Worm (Caenorhabditis elegans): ENCODE measurements around the gene Y42H9B.3.

Gene Y42H9B.3

DNA sequence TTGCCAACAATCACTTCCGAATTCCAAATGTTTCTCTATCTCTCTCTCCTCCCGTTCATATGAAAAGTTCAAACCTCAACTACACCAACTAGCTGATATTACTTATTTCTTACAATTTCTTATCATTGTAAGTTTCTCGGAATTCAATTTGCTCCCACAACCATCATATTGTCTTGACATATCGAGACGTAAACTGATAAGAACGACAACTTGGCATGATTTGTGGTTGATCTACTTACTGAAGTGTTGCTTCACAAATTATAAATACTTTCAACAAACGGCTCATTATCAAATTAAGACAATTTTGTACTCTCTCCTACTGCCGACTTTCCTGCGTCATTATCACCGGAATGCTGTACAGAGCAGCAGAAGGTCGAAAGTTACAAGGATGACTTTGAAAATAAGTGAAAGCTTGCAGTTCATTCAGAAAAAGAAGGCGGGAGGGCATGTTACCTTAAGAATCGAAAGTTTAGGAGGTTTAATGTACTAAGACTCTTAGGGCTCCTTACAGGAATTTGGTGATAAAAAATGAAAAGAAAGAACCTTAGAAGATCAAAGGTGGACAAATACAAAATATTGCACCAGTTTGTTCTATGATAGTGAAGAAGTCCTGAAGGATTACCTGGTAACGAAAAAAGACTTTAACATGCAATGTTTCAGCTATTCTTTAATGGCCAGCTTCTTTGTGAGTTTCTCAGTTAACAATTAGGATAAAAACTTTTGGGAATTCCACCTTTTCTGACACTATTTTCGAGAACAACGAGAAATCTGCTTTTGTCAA, 20.1 kb upstream of the Y42H9B.3 start:
- peak; percentile 69 for TF ChIP-seq elt-2 (tag; optimal IDR thresholded peaks at IDR 0.05)
- no peak for TF ChIP-seq hlh-13 (GFP tag; optimal IDR thresholded peaks at IDR 0.05)
- no peak for TF ChIP-seq K09A11.1 (tag; optimal IDR thresholded peaks at IDR 0.05; ENCODE audit: insufficient read depth)
- TF ChIP-seq tbx-7 (tag; optimal IDR thresholded peaks at IDR 0.05) = no peak
- TF ChIP-seq ceh-45 (GFP tag; IDR thresholded peaks at IDR 0.05) = no peak

DNA sequence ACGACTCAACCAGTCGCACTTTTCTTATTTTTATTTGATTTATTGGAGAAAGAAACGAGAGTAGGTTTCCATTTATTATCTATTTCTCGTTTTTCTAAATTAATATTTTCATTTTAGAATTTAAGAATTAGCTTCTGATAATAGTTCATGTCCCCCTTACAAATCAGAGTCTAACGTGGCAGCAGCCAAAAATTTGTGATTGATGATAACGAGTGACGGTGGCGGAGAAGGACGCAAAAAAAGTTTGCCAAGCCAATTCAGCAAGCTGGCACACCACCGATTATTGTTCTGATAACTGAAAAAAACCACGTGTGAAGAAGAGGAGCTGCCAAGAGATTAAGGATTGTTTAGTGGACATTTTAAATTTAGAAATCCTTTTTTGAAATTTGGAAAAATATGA, 17.9 kb upstream of the Y42H9B.3 start:
- TF ChIP-seq ceh-34 (tag; optimal IDR thresholded peaks at IDR 0.05) (no peak), pha-4 (tag; optimal IDR thresholded peaks at IDR 0.05) (no peak), ztf-16 (tag; optimal IDR thresholded peaks at IDR 0.05) (no peak), ceh-48 (tag; optimal IDR thresholded peaks at IDR 0.05) (no peak), hlh-6 (tag; optimal IDR thresholded peaks at IDR 0.05) (no peak), elt-2 (tag; optimal IDR thresholded peaks at IDR 0.05) (no peak), sox-2 (GFP tag; IDR thresholded peaks at IDR 0.05) (no peak)

DNA sequence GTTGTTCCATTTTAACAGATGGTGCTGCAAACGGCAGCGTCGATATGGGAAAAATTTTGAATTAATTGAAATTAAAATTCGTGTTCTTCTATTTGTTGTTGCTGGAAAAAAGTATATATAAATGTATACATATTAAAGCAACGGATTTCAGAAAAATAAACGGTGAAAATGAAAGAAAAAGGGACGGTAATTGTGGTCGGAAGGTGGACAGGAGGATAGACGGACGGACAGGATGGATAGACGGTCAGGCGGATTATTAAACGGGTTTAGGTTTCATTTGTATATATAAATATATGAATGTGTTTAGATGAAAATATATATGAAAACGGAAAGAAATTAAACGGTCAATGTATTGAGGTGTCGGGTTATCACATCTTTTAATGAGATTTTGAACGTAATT, 17.2 kb upstream of the Y42H9B.3 start, which contains the start of gene nhr-31:
Gene nhr-31 (minus strand): TSS at position 101 of the 400 bp plus-strand sequence.
- TF ChIP-seq ceh-9 (tag; optimal IDR thresholded peaks at IDR 0.05) = no peak
- no peak for TF ChIP-seq ceh-18 (tag; optimal IDR thresholded peaks at IDR 0.05)
- TF ChIP-seq nfya-1 (tag; optimal IDR thresholded peaks at IDR 0.05) = no peak
- TF ChIP-seq Y22D7AL.16 (tag; optimal IDR thresholded peaks at IDR 0.05) = no peak
- TF ChIP-seq unc-55 (GFP tag; optimal IDR thresholded peaks at IDR 0.05) = no peak
- no peak for TF ChIP-seq hlh-30 (tag; optimal IDR thresholded peaks at IDR 0.05; ENCODE audit: insufficient read depth)
- TF ChIP-seq C38D4.7 (GFP tag; optimal IDR thresholded peaks at IDR 0.05) = no peak
- TF ChIP-seq madf-2 (tag; optimal IDR thresholded peaks at IDR 0.05) = no peak
- no peak for TF ChIP-seq pax-1 (tag; optimal IDR thresholded peaks at IDR 0.05)
- no peak for TF ChIP-seq sox-2 (GFP tag; IDR thresholded peaks at IDR 0.05)
- TF ChIP-seq tbx-2 (tag; optimal IDR thresholded peaks at IDR 0.05) = no peak
- no peak for TF ChIP-seq ceh-34 (tag; optimal IDR thresholded peaks at IDR 0.05)
- TF ChIP-seq ceh-48 (tag; optimal IDR thresholded peaks at IDR 0.05) = no peak
- no peak for TF ChIP-seq ceh-45 (GFP tag; IDR thresholded peaks at IDR 0.05)
- TF ChIP-seq hlh-13 (GFP tag; optimal IDR thresholded peaks at IDR 0.05) = no peak
- TF ChIP-seq pag-3 (tag; optimal IDR thresholded peaks at IDR 0.05; ENCODE audit: borderline replicate concordance) = no peak
- no peak for TF ChIP-seq ama-1 (optimal IDR thresholded peaks at IDR 0.05)
- TF ChIP-seq rnt-1 (tag; optimal IDR thresholded peaks at IDR 0.05) = no peak
- no peak for TF ChIP-seq ceh-19 (GFP tag; optimal IDR thresholded peaks at IDR 0.05)
- TF ChIP-seq pros-1 (tag; optimal IDR thresholded peaks at IDR 0.05) = no peak

DNA sequence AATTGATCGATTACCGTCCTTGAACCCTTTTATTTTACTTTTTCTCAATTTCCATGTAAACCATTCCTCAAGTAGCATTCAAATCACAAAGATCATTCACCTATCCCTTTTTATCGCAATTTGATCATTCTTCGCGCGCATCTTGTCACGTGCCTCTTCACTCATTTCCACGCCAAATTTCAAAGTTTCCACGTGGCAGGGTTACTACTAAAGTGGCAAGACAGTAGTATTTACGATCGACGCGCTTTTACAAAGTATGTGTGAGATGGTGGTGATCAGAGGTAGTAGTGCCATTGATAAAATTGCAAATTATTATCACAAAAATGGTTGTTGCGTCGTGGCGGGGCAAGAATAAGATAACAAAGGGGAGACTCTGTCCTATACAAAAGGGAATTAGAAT, 16.1 kb upstream of the Y42H9B.3 start:
- TF ChIP-seq elt-2 (tag; optimal IDR thresholded peaks at IDR 0.05) (peak; percentile 92), hlh-30 (tag; optimal IDR thresholded peaks at IDR 0.05; ENCODE audit: insufficient read depth) (peak; percentile 28), pat-9 (tag; optimal IDR thresholded peaks at IDR 0.05) (no peak)

DNA sequence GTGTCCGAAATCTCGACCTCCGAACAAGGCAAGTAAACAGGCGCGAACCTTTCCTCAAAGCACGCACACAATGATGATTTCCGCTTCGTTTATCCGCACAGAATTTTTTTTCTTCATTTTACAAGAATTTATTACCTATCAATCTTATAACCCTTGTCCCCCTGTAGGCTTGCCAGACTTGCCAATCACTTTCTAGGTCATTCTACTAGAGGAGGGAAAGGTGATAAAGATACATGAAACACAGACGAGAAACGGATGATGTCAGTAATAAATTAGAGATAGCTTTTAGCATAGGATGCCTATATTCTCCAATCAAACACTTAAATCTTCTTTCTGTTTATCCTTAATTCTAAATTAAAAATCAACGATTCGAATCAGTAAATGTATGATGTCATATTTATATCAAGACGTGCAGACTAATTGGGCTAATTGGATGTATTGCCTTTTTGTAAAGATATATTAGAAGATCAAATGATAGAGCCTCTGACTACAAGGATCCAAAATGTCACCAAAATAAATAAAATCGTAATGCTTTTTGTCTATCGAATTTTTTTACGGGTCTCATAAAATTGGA, 15.2 kb upstream of the Y42H9B.3 start:
- TF ChIP-seq elt-2 (tag; optimal IDR thresholded peaks at IDR 0.05) (peak; percentile 44), fkh-6 (tag; optimal IDR thresholded peaks at IDR 0.05) (no peak)

DNA sequence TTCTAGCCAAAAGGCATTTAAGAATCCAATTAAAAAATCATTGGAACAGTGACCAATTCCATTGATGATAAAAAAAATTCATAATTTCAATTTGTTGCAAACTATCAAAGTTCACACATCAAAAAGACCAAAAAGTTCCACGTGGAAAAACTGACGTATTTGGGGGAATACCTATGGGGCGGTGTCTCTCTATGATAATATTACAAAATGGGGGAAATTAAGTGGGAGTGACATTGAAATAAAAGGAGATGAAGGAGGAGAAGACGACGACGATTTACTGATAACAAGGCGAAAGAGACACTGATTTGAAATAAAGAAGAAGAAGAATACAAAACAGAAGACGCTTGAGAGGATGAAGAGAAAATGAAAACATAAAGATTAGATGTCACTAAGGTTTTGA, 14.1 kb upstream of the Y42H9B.3 start:
- peak; percentile 4 for TF ChIP-seq elt-2 (tag; optimal IDR thresholded peaks at IDR 0.05)
- no peak for TF ChIP-seq ceh-48 (tag; optimal IDR thresholded peaks at IDR 0.05)
- peak; percentile 5 for TF ChIP-seq dve-1 (tag; optimal IDR thresholded peaks at IDR 0.05)
